Fruit fly (Drosophila melanogaster): ENCODE results near the gene CG32756.
"Not testable (repeated sequence)": the region's sequence is repeated elsewhere in the genome, so short reads cannot be mapped to it uniquely, and the experiment has no call there.

CG32756 gene

dm6 chrX:5925793-5926418 lies 19.6 kb upstream of the CG32756 start:
- no peak for TF ChIP-seq usp (GFP tag; optimal IDR thresholded peaks at IDR 0.05)
- peak in 1 of 2 experiments; percentile 51 for TF ChIP-seq EcR (GFP tag; optimal IDR thresholded peaks at IDR 0.05)

DNA sequence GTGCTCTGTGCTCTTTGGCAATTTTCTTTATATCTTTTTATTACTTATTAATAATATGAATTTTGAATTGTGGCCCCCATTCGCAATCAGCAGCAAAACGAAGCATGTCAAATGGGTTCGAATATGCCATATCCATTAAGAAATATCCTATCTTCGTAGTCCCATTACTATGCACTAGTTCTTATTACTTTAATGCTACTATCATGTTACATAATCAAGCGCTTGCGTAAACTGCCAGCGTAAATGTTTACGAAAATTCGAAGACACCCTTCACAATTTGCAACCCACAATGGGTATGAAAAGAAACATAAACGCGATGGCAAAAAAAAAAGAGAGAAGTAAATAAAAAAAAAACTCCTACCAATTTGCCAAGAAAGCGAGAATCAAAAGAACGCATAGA lies 18.8 kb upstream of the CG32756 start:
- TF ChIP-seq CG8478 (optimal IDR thresholded peaks at IDR 0.05), result no peak

dm6 chrX:5932345-5932995 lies 13.0 kb upstream of the CG32756 start:
- no peak for TF ChIP-seq EcR (GFP tag; optimal IDR thresholded peaks at IDR 0.05)
- TF ChIP-seq psq (optimal IDR thresholded peaks at IDR 0.05), result no peak
- no peak for TF ChIP-seq pan (optimal IDR thresholded peaks at IDR 0.05)
- no peak for TF ChIP-seq CG8478 (optimal IDR thresholded peaks at IDR 0.05)
- TF ChIP-seq Dll (optimal IDR thresholded peaks at IDR 0.05), result no peak
- TF ChIP-seq usp (GFP tag; optimal IDR thresholded peaks at IDR 0.05), result no peak

DNA sequence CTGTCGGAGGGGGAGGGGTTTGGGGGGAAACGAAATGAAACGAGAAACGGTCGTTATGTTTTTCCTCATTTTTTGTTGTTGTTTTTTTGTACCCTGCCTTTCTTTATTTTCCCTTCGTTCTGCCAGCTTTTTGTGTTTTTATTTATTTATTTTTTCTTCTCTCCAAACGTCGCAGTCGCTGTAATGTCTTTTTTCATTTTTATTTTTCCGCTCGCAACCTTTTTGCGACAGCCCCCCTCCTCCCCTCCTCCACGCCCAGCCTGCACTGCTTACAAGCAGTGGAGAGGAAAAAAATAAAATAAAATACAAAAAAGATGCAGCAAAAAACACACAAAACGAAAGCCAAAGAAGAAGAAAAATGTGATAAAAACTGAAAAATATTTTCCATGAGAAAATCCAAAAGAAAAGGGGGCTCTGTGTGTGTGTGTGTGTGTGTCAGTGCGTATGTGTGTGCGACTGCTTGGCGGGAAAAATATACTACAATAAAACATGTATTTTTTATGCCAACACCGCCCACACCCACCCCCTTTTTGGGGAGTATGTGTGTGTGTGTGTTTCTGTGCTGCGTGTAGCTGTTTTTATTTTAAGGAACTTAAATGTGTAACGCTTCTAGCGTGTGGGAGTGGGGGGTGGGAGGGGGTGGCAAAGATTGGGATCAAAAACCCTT lies 10.3 kb upstream of the CG32756 start:
- no peak for TF ChIP-seq EcR (GFP tag; optimal IDR thresholded peaks at IDR 0.05)
- no peak for TF ChIP-seq usp (GFP tag; optimal IDR thresholded peaks at IDR 0.05)
- TF ChIP-seq pan (optimal IDR thresholded peaks at IDR 0.05), result no peak
- no peak for TF ChIP-seq CG8478 (optimal IDR thresholded peaks at IDR 0.05)
- TF ChIP-seq psq (optimal IDR thresholded peaks at IDR 0.05), result no peak
- TF ChIP-seq Dll (optimal IDR thresholded peaks at IDR 0.05), result no peak

DNA sequence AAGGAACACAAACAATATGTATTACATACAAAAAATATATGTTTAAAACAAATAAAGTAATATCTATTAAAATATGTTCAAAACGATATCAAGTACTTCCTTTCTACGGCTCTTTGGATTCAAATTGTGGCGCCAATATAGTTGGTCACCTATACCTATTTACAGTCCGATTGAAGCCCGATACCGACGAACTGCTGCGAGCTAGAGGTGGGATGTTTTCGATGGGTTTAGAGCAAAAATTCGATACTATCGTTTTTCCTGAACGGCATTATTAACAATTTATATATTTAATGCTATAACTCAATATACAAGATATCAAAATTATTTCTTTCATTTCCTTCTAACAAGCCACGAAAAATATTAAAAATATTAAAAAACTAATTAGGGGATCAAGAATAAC lies 3.7 kb upstream of the CG32756 start:
- TF ChIP-seq psq (optimal IDR thresholded peaks at IDR 0.05) (no peak), EcR (GFP tag; optimal IDR thresholded peaks at IDR 0.05) (no peak), pan (optimal IDR thresholded peaks at IDR 0.05) (no peak), usp (GFP tag; optimal IDR thresholded peaks at IDR 0.05) (no peak), Dll (optimal IDR thresholded peaks at IDR 0.05) (no peak), CG8478 (optimal IDR thresholded peaks at IDR 0.05) (no peak)

DNA sequence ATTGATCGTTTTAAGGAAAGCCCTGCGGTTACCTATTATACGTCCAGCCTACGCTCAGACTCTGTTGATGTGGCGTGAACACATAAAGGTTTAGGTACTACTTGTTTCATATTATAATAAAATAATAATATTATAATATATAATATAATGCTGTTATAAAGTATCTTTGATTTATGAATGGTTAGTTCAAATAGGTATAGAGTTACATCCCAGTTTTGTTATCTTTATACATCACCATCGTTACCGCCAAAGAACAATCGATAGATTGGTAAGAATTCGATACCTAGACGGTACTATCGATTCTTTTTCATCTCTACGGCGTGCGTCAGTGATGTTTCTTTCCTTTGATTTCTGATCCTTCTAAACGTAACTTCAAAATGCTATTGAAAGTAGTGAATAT lies 3.2 kb upstream of the CG32756 start, which contains the start of gene CG12728:
TSS of gene CG12728 (plus strand) at position 301 of the 400 bp plus-strand sequence.
- not testable (repeated sequence) for TF ChIP-seq pan (optimal IDR thresholded peaks at IDR 0.05); EcR (GFP tag; optimal IDR thresholded peaks at IDR 0.05); Dll (optimal IDR thresholded peaks at IDR 0.05)

DNA sequence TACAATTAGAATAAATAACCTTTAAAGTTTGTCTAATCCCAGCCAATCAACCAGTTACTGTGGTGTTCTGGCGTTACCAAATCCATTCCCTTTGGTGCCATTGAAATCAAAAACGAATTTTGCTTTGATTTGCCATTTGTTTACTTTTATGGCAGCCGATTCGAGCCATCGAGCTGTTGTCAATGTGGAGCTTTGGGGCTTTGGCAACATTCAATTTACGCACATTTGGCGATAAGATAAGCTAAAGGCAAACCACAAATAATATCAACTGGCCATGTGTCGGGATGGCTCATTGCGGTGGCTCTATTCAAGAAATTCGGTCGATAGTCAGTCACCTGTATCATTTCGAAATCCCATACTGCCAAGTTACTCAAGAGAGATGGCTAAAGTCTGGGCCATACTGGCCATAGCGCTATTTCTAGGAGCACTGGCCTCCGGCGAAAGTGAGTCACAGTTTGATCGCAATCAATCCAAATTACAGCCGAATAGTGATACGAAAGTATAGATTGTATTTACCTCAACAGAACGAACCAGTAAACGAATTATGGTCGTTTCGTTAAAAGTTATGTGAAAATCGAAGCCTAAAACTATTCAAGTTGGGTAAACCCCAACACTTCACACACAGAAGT lies 2.5 kb downstream of the CG32756 start, which contains the start of gene CG6041:
TSS of gene CG6041 (plus strand) at position 291 of the 629 bp plus-strand sequence.
- TF ChIP-seq usp (GFP tag; optimal IDR thresholded peaks at IDR 0.05) (no peak), pan (optimal IDR thresholded peaks at IDR 0.05) (no peak), psq (optimal IDR thresholded peaks at IDR 0.05) (no peak)

DNA sequence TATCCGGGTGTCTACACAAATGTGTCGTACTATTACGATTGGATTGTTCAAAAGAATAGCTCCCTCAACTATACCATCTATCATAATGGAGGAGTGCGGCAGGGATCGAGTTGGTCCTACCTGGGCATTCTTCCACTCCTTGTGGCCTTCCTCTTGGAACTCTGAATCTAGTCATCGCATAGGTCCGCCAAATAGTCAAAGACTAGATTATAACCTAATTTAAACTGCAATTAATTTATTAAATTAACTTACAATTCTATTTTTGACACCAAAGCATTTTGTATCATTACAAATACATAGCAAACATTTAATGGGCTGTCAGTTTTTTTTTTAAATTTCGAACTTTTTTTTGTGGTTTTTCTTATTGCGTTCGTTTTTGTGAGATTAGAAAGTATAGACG lies 4.5 kb downstream of the CG32756 start, which contains the start of gene CG32755:
TSS of gene CG32755 (plus strand) at position 301 of the 400 bp plus-strand sequence.
- TF ChIP-seq psq (optimal IDR thresholded peaks at IDR 0.05) (no peak), CG8478 (optimal IDR thresholded peaks at IDR 0.05) (no peak), pan (optimal IDR thresholded peaks at IDR 0.05) (no peak), EcR (GFP tag; optimal IDR thresholded peaks at IDR 0.05) (no peak), usp (GFP tag; optimal IDR thresholded peaks at IDR 0.05) (no peak), Dll (optimal IDR thresholded peaks at IDR 0.05) (no peak)

- TF ChIP-seq EcR (GFP tag; optimal IDR thresholded peaks at IDR 0.05) (no peak), Dll (optimal IDR thresholded peaks at IDR 0.05) (no peak), psq (optimal IDR thresholded peaks at IDR 0.05) (no peak), pan (optimal IDR thresholded peaks at IDR 0.05) (no peak), usp (GFP tag; optimal IDR thresholded peaks at IDR 0.05) (no peak), CG8478 (optimal IDR thresholded peaks at IDR 0.05) (no peak)
These were observed 6.8 kb downstream of the CG32756 start, which contains the start of gene CG6048 for dm6 chrX:5952265-5952664. TSS of gene CG6048 (plus strand) at chrX:5952565.

dm6 chrX:5955207-5955679 lies 9.8 kb downstream of the CG32756 start, which contains the start of gene CG6067:
TSS of gene CG6067 (plus strand) at chrX:5955629.
- TF ChIP-seq EcR (GFP tag; optimal IDR thresholded peaks at IDR 0.05) (no peak), CG8478 (optimal IDR thresholded peaks at IDR 0.05) (no peak), usp (GFP tag; optimal IDR thresholded peaks at IDR 0.05) (no peak), Dll (optimal IDR thresholded peaks at IDR 0.05) (no peak), pan (optimal IDR thresholded peaks at IDR 0.05) (no peak), psq (optimal IDR thresholded peaks at IDR 0.05) (no peak)

DNA sequence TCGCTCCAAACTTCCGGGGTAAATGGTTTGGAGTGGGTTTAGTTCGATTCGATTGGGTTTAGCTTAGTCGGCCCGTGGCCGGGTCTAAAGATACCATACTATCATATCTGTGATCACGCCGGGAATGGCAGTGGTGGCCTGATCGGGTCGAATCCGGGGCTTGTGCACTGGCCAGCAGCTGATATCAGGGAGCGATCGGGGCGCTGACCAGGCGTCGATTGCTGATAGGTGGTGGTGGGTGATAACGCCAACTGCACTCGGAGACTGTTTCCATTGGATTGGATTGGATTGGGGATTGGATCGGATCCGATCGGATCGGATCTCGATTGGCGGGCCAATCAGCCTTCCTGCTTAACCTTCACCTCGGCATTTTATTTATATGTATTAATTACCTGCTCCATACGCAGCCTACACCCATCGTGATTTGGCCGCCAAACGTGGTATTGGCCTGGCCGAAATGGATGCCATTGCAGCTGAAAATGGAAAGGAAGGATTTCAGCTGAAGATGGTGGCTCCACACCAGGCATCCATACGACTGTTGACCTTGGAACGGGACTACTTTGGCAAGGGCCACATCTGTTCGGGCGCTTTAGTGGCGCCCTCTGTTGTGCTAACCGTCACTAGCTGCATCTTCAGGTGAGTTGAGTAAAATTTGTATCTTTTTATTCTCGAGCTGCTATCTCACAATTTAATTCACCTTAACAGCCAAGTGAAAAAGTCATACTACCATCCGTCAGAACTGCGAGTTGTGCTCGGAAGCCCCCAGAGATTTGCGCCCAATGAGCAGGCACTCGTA lies 11.4 kb downstream of the CG32756 start:
- no peak for TF ChIP-seq psq (optimal IDR thresholded peaks at IDR 0.05)
- no peak for TF ChIP-seq EcR (GFP tag; optimal IDR thresholded peaks at IDR 0.05)
- TF ChIP-seq usp (GFP tag; optimal IDR thresholded peaks at IDR 0.05), result no peak
- TF ChIP-seq CG8478 (optimal IDR thresholded peaks at IDR 0.05), result no peak
- TF ChIP-seq Dll (optimal IDR thresholded peaks at IDR 0.05), result no peak
- no peak for TF ChIP-seq pan (optimal IDR thresholded peaks at IDR 0.05)

All from whole organism.